Fruit fly (Drosophila melanogaster): ENCODE results near the gene Dci.

Dci gene

DNA sequence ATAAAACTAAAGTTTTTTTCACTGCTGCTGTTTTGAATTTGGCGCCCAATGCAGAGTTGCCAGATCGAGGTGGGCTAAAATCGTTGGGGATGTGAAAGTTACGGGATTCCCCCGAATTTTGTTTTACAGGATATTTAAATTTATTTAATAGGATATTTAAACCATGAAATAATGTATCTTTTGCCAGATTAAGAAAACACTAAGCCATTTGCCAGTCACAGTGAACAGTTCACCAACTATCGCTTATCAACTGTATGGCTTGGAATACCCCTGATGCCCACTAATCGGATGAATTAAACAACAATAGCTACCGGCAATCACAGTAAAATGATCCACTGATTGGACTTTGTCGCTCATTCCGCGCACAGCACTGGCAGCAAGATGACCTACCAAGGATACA is at the start of gene Dci (continued):
- TF ChIP-seq onecut (GFP tag; IDR thresholded peaks at IDR 0.05) (peak; percentile 9; the same call in 1 of the 2 replicates), HmgZ (tag; optimal IDR thresholded peaks at IDR 0.05) (peak; percentile 77), CG13296 (GFP tag; optimal IDR thresholded peaks at IDR 0.05) (no peak), fd102C (GFP tag; optimal IDR thresholded peaks at IDR 0.05) (no peak), Ets65A (GFP tag) (peak; percentile 99), CG2129 (GFP tag; IDR thresholded peaks at IDR 0.05; ENCODE audit: partially characterized antibody) (peak; percentile 82), CG6854 (GFP tag; optimal IDR thresholded peaks at IDR 0.05) (no peak), inv (GFP tag; IDR thresholded peaks at IDR 0.05; ENCODE audit: partially characterized antibody) (peak; percentile 80), exex (tag; optimal IDR thresholded peaks at IDR 0.05) (no peak), CG8478 (optimal IDR thresholded peaks at IDR 0.05) (peak; percentile 57), ara (GFP tag; IDR thresholded peaks at IDR 0.05) (0 out of 2 replicates have a peak, but pooled peaks have one; percentile 4), CG17612 (GFP tag; IDR thresholded peaks at IDR 0.05) (no peak), CG6689 (GFP tag; IDR thresholded peaks at IDR 0.05) (peak; percentile 59), Gug (GFP tag; IDR thresholded peaks at IDR 0.05) (peak; percentile 41; the same call in 2 of the 4 replicates), wor (GFP tag; IDR thresholded peaks at IDR 0.05) (peak; percentile 70), CG12769 (tag; optimal IDR thresholded peaks at IDR 0.05) (no peak), CG42726 (GFP tag; IDR thresholded peaks at IDR 0.05; ENCODE audit: partially characterized antibody) (peak; percentile 48; the same call in 1 of the 2 replicates), dmrt99B (tag; optimal IDR thresholded peaks at IDR 0.05) (no peak), CG8924 (tag; optimal IDR thresholded peaks at IDR 0.05) (peak; percentile 58), CrebB (tag; optimal IDR thresholded peaks at IDR 0.05) (no peak), insv (GFP tag; optimal IDR thresholded peaks at IDR 0.05) (peak in 1 of 2 experiments; percentile 64), Nf-YC (tag; optimal IDR thresholded peaks at IDR 0.05) (no peak), bigmax (GFP tag; optimal IDR thresholded peaks at IDR 0.05) (no peak), sens-2 (GFP tag; IDR thresholded peaks at IDR 0.05) (0 out of 2 replicates have a peak, but pooled peaks have one; percentile 21), croc (GFP tag; conservative IDR thresholded peaks at IDR 0.05) (no peak; the same call in 1 of the 3 replicates), jigr1 (GFP tag; IDR thresholded peaks at IDR 0.05) (peak; percentile 48; the same call in 1 of the 3 replicates), fu2 (GFP tag; optimal IDR thresholded peaks at IDR 0.05) (peak; percentile 54), fd96Cb (tag; optimal IDR thresholded peaks at IDR 0.05) (peak; percentile 7), CG6791 (GFP tag; IDR thresholded peaks at IDR 0.05; ENCODE audit: partially characterized antibody) (peak; percentile 66), sima (GFP tag; optimal IDR thresholded peaks at IDR 0.05) (no peak), CG15479 (GFP tag; optimal IDR thresholded peaks at IDR 0.05) (no peak), gsb-n (tag; optimal IDR thresholded peaks at IDR 0.05) (no peak), sisA (GFP tag; IDR thresholded peaks at IDR 0.05) (peak; percentile 91), CG7372 (GFP tag; IDR thresholded peaks at IDR 0.05) (peak; percentile 61), usp (GFP tag; optimal IDR thresholded peaks at IDR 0.05) (no peak), CG17385 (GFP tag; optimal IDR thresholded peaks at IDR 0.05) (peak; percentile 24), Asciz (GFP tag; optimal IDR thresholded peaks at IDR 0.05) (no peak), CG32772 (GFP tag; IDR thresholded peaks at IDR 0.05) (peak; percentile 59), Fer1 (GFP tag; optimal IDR thresholded peaks at IDR 0.05) (no peak), CG7357 (GFP tag; IDR thresholded peaks at IDR 0.05) (peak; percentile 46; the same call in 1 of the 3 replicates), CG1233 (GFP tag; optimal IDR thresholded peaks at IDR 0.05) (no peak), Opbp (GFP tag; IDR thresholded peaks at IDR 0.05; ENCODE audit: partially characterized antibody) (peak; percentile 75; the same call in 2 of the 3 replicates), Sry-δ (GFP tag; optimal IDR thresholded peaks at IDR 0.05) (peak; percentile 74), CG10321 (GFP tag; IDR thresholded peaks at IDR 0.05) (peak; percentile 48; the same call in 1 of the 2 replicates), Doc2 (GFP tag; IDR thresholded peaks at IDR 0.05) (no peak), bsh (GFP tag; optimal IDR thresholded peaks at IDR 0.05) (peak in 1 of 2 experiments; percentile 73), bbx (GFP tag; IDR thresholded peaks at IDR 0.05; ENCODE audit: partially characterized antibody) (peak; percentile 63), CG7556 (GFP tag; optimal IDR thresholded peaks at IDR 0.05) (peak; percentile 38), gce (GFP tag; IDR thresholded peaks at IDR 0.05) (peak; percentile 42; the same call in 1 of the 3 replicates), dm (GFP tag; optimal IDR thresholded peaks at IDR 0.05) (peak; percentile 36), CG15073 (GFP tag; optimal IDR thresholded peaks at IDR 0.05) (no peak)

Data from whole organism, embryonic.